Worm (Caenorhabditis elegans) whole organism, midembryonic: ENCODE data around the gene F36H9.1.

Source experiments
- flt-1 ChIP-seq: fragments of 200-800 bp; sonication (Bioruptor generic); IDR thresholded peaks from 2 replicates; pipeline ENCODE4 v1.3.6; 2022; ENCODE audit warnings: missing genetic modification characterization, missing compliant biosample characterization
- klf-2 ChIP-seq: fragments of 200-800 bp; sonication (Bioruptor generic); conservative IDR thresholded peaks from 2 replicates; pipeline ENCODE4 v1.3.6; 2022; ENCODE audit warnings: missing genetic modification reagents, missing genetic modification characterization, missing compliant biosample characterization
- ref-1 ChIP-seq: fragments of 200-800 bp; sonication (Bioruptor generic); conservative IDR thresholded peaks from 2 replicates; pipeline ENCODE4 v1.3.6; 2022; ENCODE audit warnings: missing genetic modification reagents, missing genetic modification characterization, missing compliant biosample characterization
- ztf-23 ChIP-seq: fragments of 200-800 bp; sonication (Bioruptor generic); IDR thresholded peaks from 2 replicates; pipeline ENCODE4 v1.3.6; 2022; ENCODE audit warnings: missing genetic modification reagents, missing genetic modification characterization, missing compliant biosample characterization

DNA sequence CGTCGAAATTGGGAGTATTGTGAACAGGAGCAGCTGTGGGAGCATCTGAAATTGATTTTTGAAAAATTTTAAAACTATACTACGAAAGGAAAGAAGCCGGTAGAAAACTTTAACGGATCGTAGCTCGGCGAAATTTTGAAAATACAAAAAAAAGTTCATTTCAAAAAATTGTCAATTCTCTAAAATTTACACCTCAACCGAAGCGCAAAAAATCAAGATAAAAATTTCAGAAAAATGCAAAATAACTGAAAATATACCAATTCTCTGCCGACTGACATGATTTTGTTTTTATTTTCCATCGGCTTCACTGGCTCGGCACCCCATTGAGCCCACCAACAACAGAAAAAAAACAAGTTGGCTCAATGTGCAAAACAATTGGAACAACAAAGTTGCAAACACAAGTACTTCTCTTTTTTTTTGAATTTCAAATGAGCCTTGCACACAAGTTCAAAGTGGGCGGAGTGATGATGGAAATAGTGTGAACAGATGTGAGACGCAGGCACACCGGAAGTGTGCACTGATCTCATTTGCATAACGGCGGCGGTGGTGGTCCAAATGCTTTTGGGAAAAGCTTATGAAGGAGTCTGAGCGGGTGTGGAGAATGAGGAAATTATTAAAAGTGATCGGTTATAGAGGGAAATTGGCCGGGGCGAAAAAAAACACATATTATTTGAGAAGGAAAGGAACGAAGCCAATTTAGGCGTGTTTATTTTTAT lies 19.3 kb upstream of the F36H9.1 start, which contains the start of gene F36H9.7:
- TF ChIP-seq flt-1 (GFP tag; lab: Robert Waterston, UW) (no peak), ztf-23 (GFP tag; lab: Robert Waterston, UW) (no peak), klf-2 (GFP tag; lab: Robert Waterston, UW) (no peak), ref-1 (GFP tag; lab: Robert Waterston, UW) (no peak)
